Fruit fly (Drosophila melanogaster): ENCODE measurements around the gene CG8607.

CG8607 gene

dm6 chr3L:7347984-7348631, 28.2 kb downstream of the CG8607 start, which contains the start of the genes Srp19 and qm (continued):
- TF ChIP-seq CG12942 (GFP tag; optimal IDR thresholded peaks at IDR 0.05) (peak; percentile 19), cwo (GFP tag; optimal IDR thresholded peaks at IDR 0.05) (peak; percentile 36), Doc3 (GFP tag; IDR thresholded peaks at IDR 0.05; ENCODE audit: partially characterized antibody) (peak; percentile 78), CG16813 (GFP tag; IDR thresholded peaks at IDR 0.05; ENCODE audit: partially characterized antibody) (peak; percentile 86), pb (GFP tag; optimal IDR thresholded peaks at IDR 0.05) (no peak), fd3F (GFP tag; optimal IDR thresholded peaks at IDR 0.05) (no peak), Meics (GFP tag; optimal IDR thresholded peaks at IDR 0.05) (peak; percentile 14), CG3281 (GFP tag; optimal IDR thresholded peaks at IDR 0.05) (peak; percentile 34), CG8290 (GFP tag; optimal IDR thresholded peaks at IDR 0.05) (peak; percentile 45), CG8290 (tag; optimal IDR thresholded peaks at IDR 0.05) (peak in 1 of 2 experiments; percentile 49), disco-r (GFP tag; optimal IDR thresholded peaks at IDR 0.05) (no peak), ap (GFP tag; IDR thresholded peaks at IDR 0.05) (no peak), sd (tag; optimal IDR thresholded peaks at IDR 0.05) (peak; percentile 33), ind (GFP tag; optimal IDR thresholded peaks at IDR 0.05) (peak; percentile 57), CG12391 (tag; optimal IDR thresholded peaks at IDR 0.05) (peak; percentile 70), sim (GFP tag; IDR thresholded peaks at IDR 0.05) (0 out of 2 replicates have a peak, but pooled peaks have one; percentile 31), da (GFP tag; optimal IDR thresholded peaks at IDR 0.05) (no peak), ab (GFP tag; optimal IDR thresholded peaks at IDR 0.05) (no peak), CG10979 (tag; optimal IDR thresholded peaks at IDR 0.05) (peak; percentile 27), Drgx (GFP tag; IDR thresholded peaks at IDR 0.05) (no peak), pan (optimal IDR thresholded peaks at IDR 0.05) (no peak), pan (GFP tag; optimal IDR thresholded peaks at IDR 0.05 in 1 of 2, IDR thresholded peaks at IDR 0.05 in 1 of 2) (peak in 1 of 2 experiments; percentile 63), HLH4C (GFP tag; IDR thresholded peaks at IDR 0.05; ENCODE audit: partially characterized antibody) (peak; percentile 73), Hr39 (optimal IDR thresholded peaks at IDR 0.05) (no peak), CG10209 (GFP tag; optimal IDR thresholded peaks at IDR 0.05) (peak; percentile 1), CG4820 (GFP tag; optimal IDR thresholded peaks at IDR 0.05) (peak; percentile 6), ato (GFP tag; IDR thresholded peaks at IDR 0.05; ENCODE audit: partially characterized antibody) (peak; percentile 62; the same call in 1 of the 2 replicates), Vsx1 (GFP tag; optimal IDR thresholded peaks at IDR 0.05) (no peak), nmo (GFP tag; optimal IDR thresholded peaks at IDR 0.05) (peak; percentile 60), Dip2 (GFP tag; IDR thresholded peaks at IDR 0.05) (no peak), CG12155 (GFP tag; optimal IDR thresholded peaks at IDR 0.05) (peak; percentile 36), Side (GFP tag; optimal IDR thresholded peaks at IDR 0.05) (peak; percentile 77), Jarid2 (GFP tag; optimal IDR thresholded peaks at IDR 0.05) (peak; percentile 86), CG8944 (GFP tag; optimal IDR thresholded peaks at IDR 0.05) (peak; percentile 47), inv (GFP tag; IDR thresholded peaks at IDR 0.05; ENCODE audit: partially characterized antibody) (peak; percentile 88), CG15011 (GFP tag; optimal IDR thresholded peaks at IDR 0.05) (no peak), ATbp (GFP tag; optimal IDR thresholded peaks at IDR 0.05) (no peak), fd64A (GFP tag; optimal IDR thresholded peaks at IDR 0.05) (peak; percentile 10), CG11456 (GFP tag; IDR thresholded peaks at IDR 0.05) (0 out of 3 replicates have a peak, but pooled peaks have one; percentile 41), CG15269 (tag; optimal IDR thresholded peaks at IDR 0.05) (peak; percentile 15), eyg (GFP tag; optimal IDR thresholded peaks at IDR 0.05) (no peak), CG14710 (tag; optimal IDR thresholded peaks at IDR 0.05) (peak; percentile 60), sqz (GFP tag; optimal IDR thresholded peaks at IDR 0.05) (no peak), Ets65A (GFP tag) (peak; percentile 97), CG15514 (GFP tag; optimal IDR thresholded peaks at IDR 0.05) (peak; percentile 64), hkb (optimal IDR thresholded peaks at IDR 0.05) (peak; percentile 68), hkb (GFP tag; IDR thresholded peaks at IDR 0.05) (peak; percentile 35; the same call in 1 of the 2 replicates), CG10654 (GFP tag; optimal IDR thresholded peaks at IDR 0.05) (peak; percentile 15), CG9932 (GFP tag; IDR thresholded peaks at IDR 0.05) (peak; percentile 78), MESR4 (GFP tag; optimal IDR thresholded peaks at IDR 0.05) (peak; percentile 71)
